Worm (Caenorhabditis elegans): ENCODE data around the gene F08F3.4.

Gene F08F3.4

DNA sequence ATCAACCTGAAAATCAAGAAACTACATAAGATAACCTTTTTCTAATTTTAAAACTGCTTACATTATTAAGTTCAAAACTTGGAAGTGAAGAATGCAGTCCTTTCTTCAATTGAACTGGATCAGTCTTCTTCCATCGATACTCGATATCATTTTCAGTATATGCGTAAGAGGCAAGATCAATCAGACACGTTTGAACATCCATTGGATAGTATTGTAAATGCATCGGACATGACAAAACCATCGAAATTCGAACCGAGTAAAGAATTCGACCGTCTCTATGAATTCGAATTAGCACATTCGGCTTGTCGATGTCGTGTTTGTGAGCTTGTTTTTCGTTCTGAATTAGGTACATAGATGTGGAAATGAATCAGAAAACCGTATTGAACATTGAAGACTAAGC, 40.0 kb downstream of the F08F3.4 start:
- TF ChIP-seq lin-13 (GFP tag; optimal IDR thresholded peaks at IDR 0.05) (no peak), lin-39 (tag; optimal IDR thresholded peaks at IDR 0.05) (no peak), unc-39 (tag; optimal IDR thresholded peaks at IDR 0.05) (no peak), nhr-6 (tag; optimal IDR thresholded peaks at IDR 0.05) (no peak), ztf-1 (GFP tag; conservative IDR thresholded peaks at IDR 0.05) (no peak), blmp-1 (tag; optimal IDR thresholded peaks at IDR 0.05; ENCODE audit: insufficient read depth) (no peak), nhr-129 (tag; optimal IDR thresholded peaks at IDR 0.05) (no peak), nhr-11 (tag; optimal IDR thresholded peaks at IDR 0.05) (no peak), mab-5 (tag; optimal IDR thresholded peaks at IDR 0.05) (no peak), snpc-4 (tag; optimal IDR thresholded peaks at IDR 0.05) (no peak), skn-1 (tag; optimal IDR thresholded peaks at IDR 0.05) (no peak), gmeb-1 (tag; optimal IDR thresholded peaks at IDR 0.05) (no peak)

DNA sequence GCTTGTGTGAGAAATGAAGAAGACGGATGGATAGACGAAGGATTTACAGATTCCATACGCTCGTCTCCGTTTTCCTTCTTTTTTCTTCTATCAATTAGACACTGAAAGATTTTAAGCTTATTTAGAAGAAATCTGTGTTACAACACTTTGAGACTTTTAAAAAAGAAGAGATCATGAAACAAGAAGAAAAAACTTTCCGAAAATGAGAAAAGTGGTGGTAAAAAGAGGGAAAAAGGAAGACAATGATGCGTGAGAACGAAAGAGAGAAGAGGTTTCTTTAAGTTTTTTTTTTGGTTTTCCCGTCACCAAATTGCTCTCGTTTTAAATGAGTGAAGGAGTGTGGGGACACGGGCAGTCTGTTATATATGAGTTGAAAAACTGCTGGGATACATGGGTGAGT, 42.9 kb downstream of the F08F3.4 start, which contains the start of gene glc-3:
glc-3 (minus strand) TSS at position 101 of the 400 bp plus-strand sequence.
- TF ChIP-seq ztf-4 (tag; optimal IDR thresholded peaks at IDR 0.05) (no peak), sma-3 (GFP tag; optimal IDR thresholded peaks at IDR 0.05) (no peak), nhr-129 (tag; optimal IDR thresholded peaks at IDR 0.05) (no peak), aly-2 (tag; optimal IDR thresholded peaks at IDR 0.05) (no peak), ceh-16 (tag; optimal IDR thresholded peaks at IDR 0.05) (no peak), ztf-11 (tag; optimal IDR thresholded peaks at IDR 0.05) (no peak), nhr-12 (tag; optimal IDR thresholded peaks at IDR 0.05) (no peak), F13H6.1 (tag; optimal IDR thresholded peaks at IDR 0.05) (no peak), nhr-11 (tag; optimal IDR thresholded peaks at IDR 0.05) (no peak), elt-1 (tag; optimal IDR thresholded peaks at IDR 0.05) (no peak), mdl-1 (tag; optimal IDR thresholded peaks at IDR 0.05) (no peak), dmd-4 (tag; optimal IDR thresholded peaks at IDR 0.05) (no peak), nhr-6 (tag; optimal IDR thresholded peaks at IDR 0.05) (no peak), nhr-25 (tag; optimal IDR thresholded peaks at IDR 0.05) (no peak)

DNA sequence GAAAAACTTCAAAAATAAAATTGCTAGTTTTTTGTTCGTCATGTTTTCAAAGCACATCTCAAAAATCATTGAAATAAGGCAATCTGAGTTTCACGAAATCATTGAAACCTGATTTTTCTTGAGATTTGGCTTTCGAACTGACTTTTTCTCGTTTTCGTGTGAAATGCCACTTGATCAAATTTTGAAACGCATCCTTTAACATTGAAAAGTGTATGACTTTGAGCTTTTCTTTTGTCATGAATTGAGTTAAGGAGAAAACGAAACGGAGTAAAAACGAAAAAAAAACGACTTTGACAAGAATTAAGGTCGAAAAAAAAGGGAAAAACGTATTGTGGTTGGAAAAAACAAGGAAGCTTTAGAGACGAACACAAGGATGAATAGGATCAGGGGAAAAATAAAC, 44.2 kb downstream of the F08F3.4 start:
- TF ChIP-seq ztf-4 (tag; optimal IDR thresholded peaks at IDR 0.05) (no peak), lin-39 (tag; optimal IDR thresholded peaks at IDR 0.05) (no peak), lin-13 (GFP tag; optimal IDR thresholded peaks at IDR 0.05) (no peak), alr-1 (tag; optimal IDR thresholded peaks at IDR 0.05) (no peak), sma-3 (GFP tag; optimal IDR thresholded peaks at IDR 0.05) (no peak), nhr-23 (tag; optimal IDR thresholded peaks at IDR 0.05) (no peak), ztf-1 (GFP tag; conservative IDR thresholded peaks at IDR 0.05) (no peak), sma-9 (GFP tag; optimal IDR thresholded peaks at IDR 0.05) (no peak), sma-9 (tag; optimal IDR thresholded peaks at IDR 0.05) (no peak), F13H6.1 (tag; optimal IDR thresholded peaks at IDR 0.05) (no peak), egl-27 (tag; optimal IDR thresholded peaks at IDR 0.05) (no peak), ama-1 (optimal IDR thresholded peaks at IDR 0.05) (no peak), mab-5 (tag; optimal IDR thresholded peaks at IDR 0.05) (no peak), nhr-6 (tag; optimal IDR thresholded peaks at IDR 0.05) (no peak), elt-3 (tag; optimal IDR thresholded peaks at IDR 0.05) (no peak), C34F6.9 (tag; optimal IDR thresholded peaks at IDR 0.05) (no peak), unc-39 (tag; optimal IDR thresholded peaks at IDR 0.05) (no peak), nhr-12 (tag; optimal IDR thresholded peaks at IDR 0.05) (no peak), mbf-1 (tag; optimal IDR thresholded peaks at IDR 0.05) (no peak), skn-1 (tag; optimal IDR thresholded peaks at IDR 0.05) (no peak), nhr-77 (tag; optimal IDR thresholded peaks at IDR 0.05) (no peak)

DNA sequence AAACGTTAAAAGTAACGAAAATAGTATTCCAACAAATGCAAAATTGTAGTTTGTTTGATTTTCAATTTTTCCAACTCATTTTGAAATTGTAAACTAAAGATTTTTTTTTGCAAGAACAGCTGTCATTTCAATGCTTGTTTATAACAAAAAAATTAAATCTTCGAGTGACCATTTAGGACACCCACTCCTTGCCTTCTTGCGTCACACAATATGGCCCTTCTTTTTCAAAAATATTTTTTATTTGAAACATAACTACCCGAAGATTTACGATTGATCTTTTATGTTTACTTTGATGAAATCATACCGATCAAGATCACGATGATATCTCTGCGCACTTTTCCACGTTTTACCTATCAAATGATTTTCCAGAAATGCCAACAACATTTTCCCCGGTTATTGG, 49.1 kb downstream of the F08F3.4 start, which contains the start of gene ZC317.2:
ZC317.2 (plus strand) TSS at position 301 of the 400 bp plus-strand sequence.
- TF ChIP-seq zag-1 (tag; optimal IDR thresholded peaks at IDR 0.05): no peak
- TF ChIP-seq egl-27 (tag; optimal IDR thresholded peaks at IDR 0.05): no peak
- no peak for TF ChIP-seq mbf-1 (tag; optimal IDR thresholded peaks at IDR 0.05)
- TF ChIP-seq ceh-16 (tag; optimal IDR thresholded peaks at IDR 0.05): no peak
- no peak for TF ChIP-seq unc-39 (tag; optimal IDR thresholded peaks at IDR 0.05)
- no peak for TF ChIP-seq nhr-21 (tag; optimal IDR thresholded peaks at IDR 0.05)
- TF ChIP-seq nhr-10 (tag; optimal IDR thresholded peaks at IDR 0.05): no peak
- no peak for TF ChIP-seq sem-4 (tag; optimal IDR thresholded peaks at IDR 0.05)
- TF ChIP-seq sma-9 (GFP tag; optimal IDR thresholded peaks at IDR 0.05): no peak
- TF ChIP-seq sma-9 (tag; optimal IDR thresholded peaks at IDR 0.05): no peak
